Worm (Caenorhabditis elegans): ENCODE measurements around the gene F09E5.7.

The F09E5.7 gene

DNA sequence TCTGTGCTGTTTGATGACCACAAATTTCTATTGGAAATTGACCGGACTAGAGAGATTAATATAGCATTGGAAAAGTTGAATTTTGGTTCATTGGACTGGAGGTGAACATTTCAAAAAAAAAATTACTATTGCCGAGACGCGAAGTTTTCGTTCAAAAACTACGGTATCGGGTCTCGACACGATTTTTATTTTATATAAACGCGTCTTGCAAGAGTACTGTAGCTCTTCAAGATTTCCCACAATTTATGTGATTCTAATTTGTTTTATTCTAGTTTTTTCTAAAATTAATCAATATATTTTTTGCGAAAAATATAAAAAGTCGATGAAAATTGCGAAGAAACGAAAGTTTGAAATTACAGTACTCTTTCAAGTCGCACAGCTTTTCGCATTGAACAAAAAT lies 18.7 kb downstream of the F09E5.7 start, which contains the start of gene F09E5.12:
TSS of gene F09E5.12 (minus strand) at position 101 of the 400 bp plus-strand sequence.
- TF ChIP-seq unc-3 (GFP tag; conservative IDR thresholded peaks at IDR 0.05), result no peak
- no peak for TF ChIP-seq unc-3 (tag; optimal IDR thresholded peaks at IDR 0.05)
- TF ChIP-seq zip-5 (tag; optimal IDR thresholded peaks at IDR 0.05), result no peak
- TF ChIP-seq dve-1 (tag; optimal IDR thresholded peaks at IDR 0.05), result no peak
- TF ChIP-seq ets-4 (tag; optimal IDR thresholded peaks at IDR 0.05), result no peak
- no peak for TF ChIP-seq elt-4 (tag; optimal IDR thresholded peaks at IDR 0.05)
- no peak for TF ChIP-seq ztf-16 (tag; optimal IDR thresholded peaks at IDR 0.05)

DNA sequence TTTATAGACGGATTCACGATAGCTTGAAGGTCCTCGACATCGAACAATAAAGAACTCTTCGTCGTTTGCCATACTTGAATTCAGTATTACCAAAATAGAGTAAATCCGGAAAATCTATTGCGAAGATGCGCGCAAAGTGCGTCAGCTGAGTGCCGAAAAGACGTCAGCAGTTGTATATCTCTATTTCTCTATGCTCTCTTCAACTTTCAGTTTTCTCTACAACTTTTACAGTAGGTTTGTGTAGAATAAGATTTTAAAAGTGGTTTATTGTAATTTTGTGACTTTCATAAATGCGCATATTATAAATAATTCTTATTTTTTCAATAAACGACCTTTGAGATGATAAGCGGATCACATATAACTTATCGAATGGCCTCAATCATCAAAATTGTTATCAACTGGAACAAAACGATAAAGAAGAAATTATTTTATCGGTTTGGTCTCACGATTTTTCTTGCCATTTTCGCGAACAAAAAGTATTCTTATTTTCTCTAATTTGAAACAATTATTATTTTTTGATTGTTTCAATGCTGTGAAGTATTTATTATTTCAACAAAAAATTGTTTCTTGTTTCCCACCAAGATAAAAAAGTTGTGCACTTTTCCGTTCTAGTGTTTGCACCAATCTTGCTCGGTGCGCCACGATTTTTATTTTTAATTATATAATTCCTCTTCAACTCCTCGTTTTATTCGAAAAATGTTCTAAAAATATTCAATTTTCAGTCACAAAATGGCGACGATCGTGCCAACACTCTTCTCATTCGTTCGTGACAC lies 21.6 kb downstream of the F09E5.7 start, which contains the start of the genes agt-2 and F09E5.3:
TSS of gene agt-2 (minus strand) at position 553 of the 773 bp plus-strand sequence.
TSS of gene F09E5.3 (plus strand) at position 723 of the 773 bp plus-strand sequence.
- TF ChIP-seq elt-4 (tag; optimal IDR thresholded peaks at IDR 0.05) (no peak), nhr-232 (tag; optimal IDR thresholded peaks at IDR 0.05) (no peak), ceh-24 (tag; optimal IDR thresholded peaks at IDR 0.05) (no peak), rnt-1 (tag; optimal IDR thresholded peaks at IDR 0.05) (no peak), ref-2 (tag; optimal IDR thresholded peaks at IDR 0.05) (peak; percentile 31), fkh-6 (tag; optimal IDR thresholded peaks at IDR 0.05) (no peak), ceh-9 (tag; optimal IDR thresholded peaks at IDR 0.05) (no peak), ttx-3 (tag; optimal IDR thresholded peaks at IDR 0.05) (no peak), ahr-1 (tag; optimal IDR thresholded peaks at IDR 0.05) (no peak), ceh-22 (tag; optimal IDR thresholded peaks at IDR 0.05) (no peak), pat-9 (tag; optimal IDR thresholded peaks at IDR 0.05) (no peak), eyg-1 (tag; optimal IDR thresholded peaks at IDR 0.05) (no peak), zip-5 (tag; optimal IDR thresholded peaks at IDR 0.05) (no peak), K09A11.1 (tag; optimal IDR thresholded peaks at IDR 0.05; ENCODE audit: insufficient read depth) (no peak), ceh-34 (tag; optimal IDR thresholded peaks at IDR 0.05) (peak; percentile 57), hlh-8 (tag; optimal IDR thresholded peaks at IDR 0.05) (no peak), fkh-10 (GFP tag; optimal IDR thresholded peaks at IDR 0.05) (no peak), Y22D7AL.16 (tag; optimal IDR thresholded peaks at IDR 0.05) (peak; percentile 1), pax-1 (tag; optimal IDR thresholded peaks at IDR 0.05) (no peak), gmeb-2 (tag; optimal IDR thresholded peaks at IDR 0.05) (no peak), ceh-14 (tag; optimal IDR thresholded peaks at IDR 0.05) (no peak), ceh-48 (tag; optimal IDR thresholded peaks at IDR 0.05) (peak; percentile 40), nhr-11 (tag; optimal IDR thresholded peaks at IDR 0.05) (no peak), ceh-2 (tag; optimal IDR thresholded peaks at IDR 0.05) (peak; percentile 7), fax-1 (tag; optimal IDR thresholded peaks at IDR 0.05) (no peak), sdc-2 (tag; optimal IDR thresholded peaks at IDR 0.05) (peak; percentile 25), hlh-30 (tag; optimal IDR thresholded peaks at IDR 0.05; ENCODE audit: insufficient read depth) (peak; percentile 42), che-1 (tag; optimal IDR thresholded peaks at IDR 0.05) (no peak), sox-2 (GFP tag; IDR thresholded peaks at IDR 0.05) (no peak), C08G9.2 (tag; optimal IDR thresholded peaks at IDR 0.05) (no peak), dmd-4 (tag; optimal IDR thresholded peaks at IDR 0.05; ENCODE audit: borderline replicate concordance) (no peak), tbx-2 (tag; optimal IDR thresholded peaks at IDR 0.05) (peak; percentile 55), ceh-30 (tag; optimal IDR thresholded peaks at IDR 0.05) (peak; percentile 92), C38D4.7 (GFP tag; optimal IDR thresholded peaks at IDR 0.05) (no peak), ceh-18 (tag; optimal IDR thresholded peaks at IDR 0.05) (peak; percentile 56), K02D7.2 (tag; optimal IDR thresholded peaks at IDR 0.05) (no peak), ceh-19 (GFP tag; optimal IDR thresholded peaks at IDR 0.05) (no peak), madf-2 (tag; optimal IDR thresholded peaks at IDR 0.05) (peak; percentile 39), ceh-31 (tag; optimal IDR thresholded peaks at IDR 0.05) (peak; percentile 42), tbx-7 (tag; optimal IDR thresholded peaks at IDR 0.05) (no peak), dve-1 (tag; optimal IDR thresholded peaks at IDR 0.05) (peak; percentile 68), unc-42 (tag; optimal IDR thresholded peaks at IDR 0.05) (peak; percentile 65), nfya-1 (tag; optimal IDR thresholded peaks at IDR 0.05) (peak; percentile 81), hlh-6 (tag; optimal IDR thresholded peaks at IDR 0.05) (no peak), ets-4 (tag; optimal IDR thresholded peaks at IDR 0.05) (peak; percentile 47), pros-1 (tag; optimal IDR thresholded peaks at IDR 0.05) (no peak), hlh-15 (tag; optimal IDR thresholded peaks at IDR 0.05) (no peak)
